1 fruit fly cellular context compared by ENCODE assay signal in genomic region chr3L:14547811-14548765, dm6.
TF ChIP-seq lines count a peak whose summit lies in the region.

No protein-coding gene starts in this region.

TF ChIP-seq in whole organism, embryonic, 481 proteins besides CTCF, POLR2A, EP300 and RAD21 (continued from another document):
- TF ChIP-seq CG10979 (tag; optimal IDR thresholded peaks at IDR 0.05; lab: Kevin White, UChicago) (no peak), CG10543 (GFP tag; optimal IDR thresholded peaks at IDR 0.05; lab: Kevin White, UChicago) (peak; percentile 30), gem (tag; optimal IDR thresholded peaks at IDR 0.05; lab: Kevin White, UChicago) (no peak), kay (GFP tag; optimal IDR thresholded peaks at IDR 0.05; lab: Kevin White, UChicago) (peak; percentile 2), ATbp (GFP tag; optimal IDR thresholded peaks at IDR 0.05; lab: Kevin White, UChicago) (no peak), Myb (GFP tag; optimal IDR thresholded peaks at IDR 0.05; lab: Kevin White, UChicago) (no peak), Hey (tag; optimal IDR thresholded peaks at IDR 0.05; lab: Kevin White, UChicago) (peak; percentile 78), CG3847 (GFP tag; IDR thresholded peaks at IDR 0.05; lab: Robert Waterston, UW) (no peak), Neu2 (GFP tag; optimal IDR thresholded peaks at IDR 0.05; lab: Kevin White, UChicago; ENCODE audit: borderline replicate concordance) (no peak), org-1 (GFP tag; optimal IDR thresholded peaks at IDR 0.05; lab: Kevin White, UChicago) (no peak), ems (GFP tag; optimal IDR thresholded peaks at IDR 0.05; lab: Kevin White, UChicago) (no peak), CG2889 (GFP tag; IDR thresholded peaks at IDR 0.05; lab: Robert Waterston, UW) (no peak), vvl (GFP tag; IDR thresholded peaks at IDR 0.05; lab: Robert Waterston, UW) (0 out of 2 replicates have a peak, but pooled peaks have one; percentile 9), CG15479 (GFP tag; optimal IDR thresholded peaks at IDR 0.05; lab: Kevin White, UChicago) (peak; percentile 69), fd102C (GFP tag; optimal IDR thresholded peaks at IDR 0.05; lab: Kevin White, UChicago) (no peak), slou (GFP tag; optimal IDR thresholded peaks at IDR 0.05; lab: Kevin White, UChicago) (no peak), CG7987 (GFP tag; optimal IDR thresholded peaks at IDR 0.05; lab: Kevin White, UChicago) (peak; percentile 45), CG34376 (GFP tag; optimal IDR thresholded peaks at IDR 0.05; lab: Kevin White, UChicago) (peak; percentile 70), mirr (GFP tag; optimal IDR thresholded peaks at IDR 0.05; lab: Kevin White, UChicago) (peak; percentile 79), sug (tag; optimal IDR thresholded peaks at IDR 0.05; lab: Kevin White, UChicago) (peak; percentile 89), hb (GFP tag; IDR thresholded peaks at IDR 0.05; lab: Robert Waterston, UW; ENCODE audit: partially characterized antibody) (no peak), Med (GFP tag; lab: Kevin White, UChicago) (peak; percentile 73), kni (GFP tag; optimal IDR thresholded peaks at IDR 0.05; lab: Kevin White, UChicago) (peak; percentile 27), Mad (GFP tag; optimal IDR thresholded peaks at IDR 0.05; lab: Kevin White, UChicago) (no peak), Atf6 (GFP tag; IDR thresholded peaks at IDR 0.05; lab: Robert Waterston, UW) (0 out of 2 replicates have a peak, but pooled peaks have one; percentile 27), CG17186 (GFP tag; optimal IDR thresholded peaks at IDR 0.05; lab: Kevin White, UChicago) (no peak)
